Worm (Caenorhabditis elegans) whole organism, midembryonic: Measurements from ENCODE around the gene B0361.3.

Source experiments
- cog-1 ChIP-seq: sonication (generic microtip); optimal IDR thresholded peaks from 2 replicates; lab custom pipeline; 2016; ENCODE audit warnings: missing genetic modification characterization, missing compliant biosample characterization
- flt-1 ChIP-seq: fragments of 200-800 bp; sonication (Bioruptor generic); IDR thresholded peaks from 2 replicates; pipeline ENCODE4 v1.3.6; 2022; ENCODE audit warnings: missing genetic modification characterization, missing compliant biosample characterization
- klf-2 ChIP-seq: fragments of 200-800 bp; sonication (Bioruptor generic); conservative IDR thresholded peaks from 2 replicates; pipeline ENCODE4 v1.3.6; 2022; ENCODE audit warnings: missing genetic modification reagents, missing genetic modification characterization, missing compliant biosample characterization
- med-1 ChIP-seq: sonication (generic microtip); optimal IDR thresholded peaks from 2 replicates; lab custom pipeline; 2017; ENCODE audit warnings: missing genetic modification characterization, mild to moderate bottlenecking, missing compliant biosample characterization, antibody characterized with exemption, missing genetic modification reagents; ENCODE audit not compliant: insufficient read depth
- tab-1 ChIP-seq: fragments of 200-800 bp; sonication (Bioruptor generic); IDR thresholded peaks from 2 replicates; pipeline ENCODE4 v1.3.6; 2022; ENCODE audit warnings: missing genetic modification characterization, missing compliant biosample characterization
- ztf-23 ChIP-seq: fragments of 200-800 bp; sonication (Bioruptor generic); IDR thresholded peaks from 2 replicates; pipeline ENCODE4 v1.3.6; 2022; ENCODE audit warnings: missing genetic modification reagents, missing genetic modification characterization, missing compliant biosample characterization

DNA sequence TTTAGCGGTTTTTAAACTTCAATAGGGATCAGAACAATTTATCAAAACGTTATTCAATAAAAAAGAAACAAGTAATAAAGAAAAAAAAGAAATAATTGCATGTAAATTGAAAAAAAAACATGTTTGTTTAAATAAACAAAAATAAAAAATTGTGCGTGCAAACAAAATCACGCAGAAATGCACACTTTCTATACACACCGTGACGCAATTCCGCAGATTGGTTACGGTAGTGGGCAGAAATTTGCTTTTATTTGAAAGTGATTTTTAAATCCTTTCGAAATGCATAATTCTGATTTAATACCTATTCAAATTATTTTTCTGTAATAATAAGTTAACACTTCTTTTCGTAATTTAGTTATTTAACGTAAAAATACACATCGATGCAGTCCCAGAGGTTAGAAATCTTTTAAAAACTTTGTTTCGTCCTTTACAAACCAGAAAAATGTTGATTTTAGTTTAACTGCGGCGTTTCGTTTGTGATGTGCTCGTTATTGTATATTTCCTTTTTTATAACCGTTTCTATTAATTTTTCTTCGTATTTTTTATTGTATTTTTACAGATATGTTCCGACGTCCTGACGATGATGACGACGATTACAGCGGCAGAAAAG is 11.9 kb downstream of the B0361.3 start, which contains the start of gene cwf-19L2:
- TF ChIP-seq klf-2 (GFP tag; lab: Robert Waterston, UW) = no peak
- no peak for TF ChIP-seq ztf-23
- TF ChIP-seq flt-1 (GFP tag; lab: Robert Waterston, UW) = no peak
- TF ChIP-seq tab-1 (GFP tag; lab: Robert Waterston, UW) = no peak
- TF ChIP-seq cog-1 (tag; lab: Kevin White, UChicago) = no peak
- no peak for TF ChIP-seq med-1 (GFP tag; lab: Kevin White, UChicago)
